Worm (Caenorhabditis elegans): ENCODE results near the gene cest-9.1.

- TF ChIP-seq ama-1 (optimal IDR thresholded peaks at IDR 0.05) (no peak), B0310.2 (tag; optimal IDR thresholded peaks at IDR 0.05) (no peak), tbx-11 (GFP tag; IDR thresholded peaks at IDR 0.05) (no peak), sea-1 (GFP tag; conservative IDR thresholded peaks at IDR 0.05) (no peak), tra-4 (tag; optimal IDR thresholded peaks at IDR 0.05) (no peak)
Measured at ce11 chrX:12229651-12230050, 3.7 kb downstream of the cest-9.1 start, which contains the start of gene cest-7.

Measured in whole organism, early embryonic.